Worm (Caenorhabditis elegans): ENCODE data around the gene T04G9.6.

The T04G9.6 gene

ce11 chrX:777421-777820 lies 7.3 kb downstream of the T04G9.6 start, which contains the start of gene nas-15:
Gene nas-15 (plus strand): TSS chrX:777721.
- TF ChIP-seq flt-1 (GFP tag; IDR thresholded peaks at IDR 0.05) = no peak

DNA sequence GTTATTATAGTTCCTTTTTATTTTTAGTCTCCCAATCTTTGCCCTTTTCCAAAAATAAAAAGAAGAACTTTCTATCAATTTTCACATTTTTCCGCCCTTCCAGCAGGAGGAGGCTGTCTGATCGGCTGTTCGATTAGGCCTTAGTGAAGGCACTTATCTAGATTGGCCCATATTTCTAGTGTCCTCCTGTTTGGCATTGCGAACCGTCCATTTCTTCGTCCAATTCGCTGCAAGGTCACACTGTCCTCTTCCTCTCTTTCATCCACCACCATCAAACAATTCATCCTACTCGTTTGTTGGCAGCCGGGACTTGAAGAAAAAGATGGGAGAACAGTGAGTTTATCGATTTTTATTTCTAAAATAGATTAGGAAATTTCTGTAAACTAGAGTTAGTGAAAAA lies 12.6 kb downstream of the T04G9.6 start, which contains the start of gene T04G9.4:
TSS of gene T04G9.4 (plus strand) at position 293 of the 400 bp plus-strand sequence.
- TF ChIP-seq flt-1 (GFP tag; IDR thresholded peaks at IDR 0.05) = no peak
- TF ChIP-seq med-1 (GFP tag; optimal IDR thresholded peaks at IDR 0.05; ENCODE audit: insufficient read depth) = no peak
- TF ChIP-seq ztf-23 (GFP tag; IDR thresholded peaks at IDR 0.05) = no peak
- no peak for TF ChIP-seq ztf-29 (GFP tag; IDR thresholded peaks at IDR 0.05)
- TF ChIP-seq T22C8.4 (GFP tag; IDR thresholded peaks at IDR 0.05) = no peak
- no peak for TF ChIP-seq klf-2 (GFP tag; conservative IDR thresholded peaks at IDR 0.05)
- no peak for TF ChIP-seq tab-1 (GFP tag; IDR thresholded peaks at IDR 0.05)
- no peak for TF ChIP-seq cog-1 (tag; optimal IDR thresholded peaks at IDR 0.05)

DNA sequence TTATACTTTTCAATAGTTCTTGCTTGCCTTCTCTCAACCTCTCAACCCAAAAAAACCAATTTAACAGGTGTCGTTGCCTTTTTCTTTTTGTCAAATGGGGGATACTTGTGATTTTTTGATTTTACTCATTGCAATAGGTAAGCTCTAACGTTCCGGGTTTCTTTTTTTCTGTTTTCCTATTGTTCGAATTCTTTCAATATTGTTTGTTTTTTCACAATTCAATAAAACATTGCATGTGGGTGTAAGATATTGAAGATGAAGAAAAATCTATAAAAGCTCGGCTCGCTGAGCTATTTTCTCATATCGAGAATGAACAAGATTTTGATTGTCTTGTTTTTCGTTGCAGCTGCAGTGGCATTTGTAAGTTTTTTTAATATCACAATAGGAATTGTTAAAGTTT lies 14.2 kb downstream of the T04G9.6 start, which contains the start of gene T04G9.7:
TSS of gene T04G9.7 (plus strand) at position 301 of the 400 bp plus-strand sequence.
- TF ChIP-seq T22C8.4 (GFP tag; IDR thresholded peaks at IDR 0.05) (no peak), ztf-23 (GFP tag; IDR thresholded peaks at IDR 0.05) (no peak), tab-1 (GFP tag; IDR thresholded peaks at IDR 0.05) (no peak), ztf-29 (GFP tag; IDR thresholded peaks at IDR 0.05) (no peak), klf-2 (GFP tag; conservative IDR thresholded peaks at IDR 0.05) (no peak), med-1 (GFP tag; optimal IDR thresholded peaks at IDR 0.05; ENCODE audit: insufficient read depth) (no peak), cog-1 (tag; optimal IDR thresholded peaks at IDR 0.05) (no peak), ref-1 (GFP tag; conservative IDR thresholded peaks at IDR 0.05) (no peak)

DNA sequence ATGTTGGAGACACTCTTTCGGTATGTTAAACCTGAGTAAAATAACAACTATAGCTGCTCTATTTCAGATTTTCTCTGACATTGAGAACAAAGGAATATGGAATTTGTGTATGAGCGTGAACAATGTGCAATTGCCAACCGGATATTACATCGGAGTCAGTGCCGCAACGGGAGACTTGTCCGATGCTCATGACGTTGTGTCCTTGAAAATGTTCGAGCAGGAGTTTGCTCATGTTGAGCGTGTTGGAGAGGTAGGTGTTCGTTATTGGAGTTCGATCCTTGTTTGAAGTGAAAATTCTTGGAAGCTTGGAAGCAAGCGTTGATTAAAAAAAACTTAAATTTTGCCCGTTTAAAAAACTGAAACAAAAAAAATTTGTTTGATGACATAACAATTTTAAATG lies 15.2 kb downstream of the T04G9.6 start:
- TF ChIP-seq tab-1 (GFP tag; IDR thresholded peaks at IDR 0.05) = no peak
- TF ChIP-seq klf-2 (GFP tag; conservative IDR thresholded peaks at IDR 0.05) = no peak
- no peak for TF ChIP-seq ztf-23 (GFP tag; IDR thresholded peaks at IDR 0.05)
- TF ChIP-seq flt-1 (GFP tag; IDR thresholded peaks at IDR 0.05) = no peak
- no peak for TF ChIP-seq ztf-29 (GFP tag; IDR thresholded peaks at IDR 0.05)

- TF ChIP-seq cog-1 (tag; optimal IDR thresholded peaks at IDR 0.05) (peak; percentile 92), tab-1 (GFP tag; IDR thresholded peaks at IDR 0.05) (peak; percentile 71), T22C8.4 (GFP tag; IDR thresholded peaks at IDR 0.05) (no peak), ztf-23 (GFP tag; IDR thresholded peaks at IDR 0.05) (peak; percentile 80), ztf-29 (GFP tag; IDR thresholded peaks at IDR 0.05) (no peak), ref-1 (GFP tag; conservative IDR thresholded peaks at IDR 0.05) (no peak), klf-2 (GFP tag; conservative IDR thresholded peaks at IDR 0.05) (no peak), med-1 (GFP tag; optimal IDR thresholded peaks at IDR 0.05; ENCODE audit: insufficient read depth) (no peak), flt-1 (GFP tag; IDR thresholded peaks at IDR 0.05) (peak; percentile 80)
Measured at ce11 chrX:768061-768646, 16.6 kb downstream of the T04G9.6 start, which contains the start of the genes trap-2 and ile-2. Gene trap-2 (minus strand): TSS chrX:768069. Gene ile-2 (plus strand): TSS chrX:768596.

DNA sequence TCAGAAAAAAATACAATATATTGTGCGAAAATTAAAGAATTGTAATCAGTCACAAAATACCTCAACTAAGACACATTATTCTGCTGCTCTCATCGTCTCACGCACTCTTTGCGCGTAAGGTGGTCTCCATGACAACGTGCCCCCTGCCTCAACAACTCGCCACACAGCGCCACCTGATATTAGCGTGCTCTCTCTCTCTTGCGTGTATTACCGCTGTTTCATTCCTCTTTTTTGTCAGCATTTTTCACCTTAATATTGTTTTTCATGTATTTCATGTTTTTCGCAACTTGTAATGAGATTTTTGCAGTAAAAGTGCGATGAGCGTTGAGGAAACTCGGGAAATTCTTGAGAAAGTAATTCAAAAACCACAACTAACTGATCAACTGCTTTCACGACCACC lies 21.3 kb downstream of the T04G9.6 start, which contains the start of gene dyf-11:
TSS of gene dyf-11 (plus strand) at position 301 of the 400 bp plus-strand sequence.
- TF ChIP-seq flt-1 (GFP tag; IDR thresholded peaks at IDR 0.05) (no peak), ztf-29 (GFP tag; IDR thresholded peaks at IDR 0.05) (no peak), T22C8.4 (GFP tag; IDR thresholded peaks at IDR 0.05) (no peak), tab-1 (GFP tag; IDR thresholded peaks at IDR 0.05) (no peak), klf-2 (GFP tag; conservative IDR thresholded peaks at IDR 0.05) (no peak), ztf-23 (GFP tag; IDR thresholded peaks at IDR 0.05) (no peak), ref-1 (GFP tag; conservative IDR thresholded peaks at IDR 0.05) (no peak), cog-1 (tag; optimal IDR thresholded peaks at IDR 0.05) (no peak), med-1 (GFP tag; optimal IDR thresholded peaks at IDR 0.05; ENCODE audit: insufficient read depth) (no peak)

- no peak for TF ChIP-seq ztf-23 (GFP tag; IDR thresholded peaks at IDR 0.05)
- no peak for TF ChIP-seq flt-1 (GFP tag; IDR thresholded peaks at IDR 0.05)
- TF ChIP-seq med-1 (GFP tag; optimal IDR thresholded peaks at IDR 0.05; ENCODE audit: insufficient read depth) = no peak
- TF ChIP-seq cog-1 (tag; optimal IDR thresholded peaks at IDR 0.05) = no peak
- no peak for TF ChIP-seq klf-2 (GFP tag; conservative IDR thresholded peaks at IDR 0.05)
- no peak for TF ChIP-seq T22C8.4 (GFP tag; IDR thresholded peaks at IDR 0.05)
- TF ChIP-seq tab-1 (GFP tag; IDR thresholded peaks at IDR 0.05) = no peak
- TF ChIP-seq ztf-29 (GFP tag; IDR thresholded peaks at IDR 0.05) = no peak
- TF ChIP-seq ref-1 (GFP tag; conservative IDR thresholded peaks at IDR 0.05) = no peak
Measured at ce11 chrX:760579-760978, 24.2 kb downstream of the T04G9.6 start.

DNA sequence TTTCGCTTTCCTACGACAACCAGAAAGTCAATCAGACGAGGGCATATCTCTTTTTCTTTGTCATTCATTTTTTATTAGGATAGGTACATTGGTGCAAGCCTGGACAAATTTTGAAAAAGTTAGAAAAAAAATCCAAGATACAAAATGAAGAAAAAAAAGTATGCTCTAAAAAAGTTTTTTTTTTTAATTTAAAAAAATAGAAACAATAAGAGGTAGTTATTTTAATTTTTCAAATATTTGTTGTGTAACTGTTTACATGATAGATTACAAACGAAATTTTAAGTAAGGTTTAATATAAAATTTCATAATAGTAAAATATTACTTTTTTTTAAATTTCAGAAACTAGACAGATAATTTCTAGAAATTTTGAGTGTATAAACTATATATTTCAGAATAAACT lies 25.1 kb downstream of the T04G9.6 start, which contains the start of gene aex-3:
TSS of gene aex-3 (minus strand) at position 101 of the 400 bp plus-strand sequence.
- TF ChIP-seq med-1 (GFP tag; optimal IDR thresholded peaks at IDR 0.05; ENCODE audit: insufficient read depth) (no peak), ztf-29 (GFP tag; IDR thresholded peaks at IDR 0.05) (no peak), flt-1 (GFP tag; IDR thresholded peaks at IDR 0.05) (no peak), cog-1 (tag; optimal IDR thresholded peaks at IDR 0.05) (no peak), tab-1 (GFP tag; IDR thresholded peaks at IDR 0.05) (no peak)

- TF ChIP-seq med-1 (GFP tag; optimal IDR thresholded peaks at IDR 0.05; ENCODE audit: insufficient read depth) (no peak), ref-1 (GFP tag; conservative IDR thresholded peaks at IDR 0.05) (no peak), cog-1 (tag; optimal IDR thresholded peaks at IDR 0.05) (no peak)
Measured at ce11 chrX:748319-748718, 36.4 kb downstream of the T04G9.6 start.

ce11 chrX:736989-737388 lies 47.8 kb downstream of the T04G9.6 start:
- TF ChIP-seq ztf-29 (GFP tag; IDR thresholded peaks at IDR 0.05) = no peak
- no peak for TF ChIP-seq med-1 (GFP tag; optimal IDR thresholded peaks at IDR 0.05; ENCODE audit: insufficient read depth)
- TF ChIP-seq ztf-23 (GFP tag; IDR thresholded peaks at IDR 0.05) = no peak
- TF ChIP-seq flt-1 (GFP tag; IDR thresholded peaks at IDR 0.05) = no peak
- no peak for TF ChIP-seq T22C8.4 (GFP tag; IDR thresholded peaks at IDR 0.05)
- no peak for TF ChIP-seq cog-1 (tag; optimal IDR thresholded peaks at IDR 0.05)
- TF ChIP-seq tab-1 (GFP tag; IDR thresholded peaks at IDR 0.05) = no peak
- no peak for TF ChIP-seq ref-1 (GFP tag; conservative IDR thresholded peaks at IDR 0.05)
- no peak for TF ChIP-seq klf-2 (GFP tag; conservative IDR thresholded peaks at IDR 0.05)

Data from whole organism, midembryonic.